Worm (Caenorhabditis elegans): ENCODE results near the gene K04B12.2.
A peak's percentile ranks its signal among the peaks of the same experiment; 100 is the strongest.

Gene K04B12.2

ce11 chrII:14404266-14404665, 33.5 kb downstream of the K04B12.2 start (continued):
- TF ChIP-seq Y105C5A.15 (GFP tag; IDR thresholded peaks at IDR 0.05) (no peak), snpc-1.2 (GFP tag; IDR thresholded peaks at IDR 0.05) (no peak), D1046.2 (GFP tag; IDR thresholded peaks at IDR 0.05) (no peak), hlh-30 (tag; optimal IDR thresholded peaks at IDR 0.05; ENCODE audit: insufficient read depth) (peak; percentile 79), fkh-10 (GFP tag; optimal IDR thresholded peaks at IDR 0.05) (no peak), duxl-1 (tag; optimal IDR thresholded peaks at IDR 0.05; ENCODE audit: poor library complexity) (no peak), daf-16 (GFP tag; optimal IDR thresholded peaks at IDR 0.05) (no peak), daf-16 (tag; optimal IDR thresholded peaks at IDR 0.05) (peak; percentile 92), Y5F2A.4 (GFP tag; optimal IDR thresholded peaks at IDR 0.05) (no peak), lim-7 (GFP tag; IDR thresholded peaks at IDR 0.05) (no peak), snpc-4 (tag; optimal IDR thresholded peaks at IDR 0.05) (no peak), unc-130 (GFP tag; optimal IDR thresholded peaks at IDR 0.05) (no peak), lin-29 (GFP tag; IDR thresholded peaks at IDR 0.05) (no peak), daf-8 (GFP tag; IDR thresholded peaks at IDR 0.05) (no peak), arid-1 (GFP tag; conservative IDR thresholded peaks at IDR 0.05) (no peak), zfp-2 (tag; optimal IDR thresholded peaks at IDR 0.05) (no peak)

DNA sequence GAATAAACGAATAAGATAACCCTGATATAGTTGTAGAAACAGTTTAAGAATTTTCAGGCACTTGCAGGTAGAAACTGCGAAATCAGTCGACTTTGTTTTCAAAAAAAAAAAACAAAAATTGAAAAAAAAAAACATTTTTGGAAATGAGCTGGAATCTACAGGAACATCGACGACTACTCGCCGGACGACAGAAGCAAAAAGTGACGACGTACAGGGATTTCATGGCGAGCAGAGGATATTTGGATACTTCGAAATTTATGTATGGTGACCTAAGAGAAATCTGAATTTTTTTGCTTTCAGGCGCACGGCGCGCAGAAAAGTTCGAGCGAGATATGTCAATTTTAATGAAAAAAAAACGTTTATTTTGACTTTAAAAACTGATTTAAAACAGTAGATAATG, 36.7 kb downstream of the K04B12.2 start:
- TF ChIP-seq ama-1 (optimal IDR thresholded peaks at IDR 0.05) (peak; percentile 36), zip-2 (tag; optimal IDR thresholded peaks at IDR 0.05) (no peak), mes-2 (tag; optimal IDR thresholded peaks at IDR 0.05; ENCODE audit: poor library complexity, severe bottlenecking) (peak; percentile 69)

DNA sequence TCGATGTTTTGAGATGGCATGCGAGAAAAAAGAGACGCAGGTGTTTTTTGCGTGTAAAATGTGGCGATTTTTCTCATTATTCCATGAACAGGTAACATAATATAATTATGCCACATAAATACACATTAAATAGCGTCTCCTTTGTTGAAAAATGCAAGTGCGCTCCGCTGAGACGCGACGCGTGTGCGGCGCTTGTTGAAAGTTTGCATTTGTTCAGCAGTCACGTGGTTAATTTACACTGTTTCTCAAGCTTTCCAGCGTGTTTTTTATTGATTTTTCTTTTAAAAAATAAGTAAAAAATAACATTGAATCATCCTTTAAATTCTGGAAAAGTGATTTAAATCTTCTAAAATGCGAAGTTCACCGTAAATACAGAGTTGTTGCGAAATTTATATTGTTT, 38.2 kb downstream of the K04B12.2 start:
- TF ChIP-seq nhr-77 (tag; optimal IDR thresholded peaks at IDR 0.05) (peak; percentile 99), lin-1 (GFP tag; IDR thresholded peaks at IDR 0.05) (no peak), dve-1 (tag; optimal IDR thresholded peaks at IDR 0.05; ENCODE audit: insufficient read depth) (peak; percentile 93), egl-43 (GFP tag; IDR thresholded peaks at IDR 0.05) (no peak), ceh-62 (tag; optimal IDR thresholded peaks at IDR 0.05) (no peak), mdl-1 (tag; optimal IDR thresholded peaks at IDR 0.05) (peak; percentile 79 to 96), ZK546.5 (tag; optimal IDR thresholded peaks at IDR 0.05) (no peak), snpc-1.2 (GFP tag; IDR thresholded peaks at IDR 0.05) (no peak), ceh-28 (tag; optimal IDR thresholded peaks at IDR 0.05) (peak; percentile 19), ceh-20 (GFP tag; IDR thresholded peaks at IDR 0.05) (no peak), fos-1 (tag; optimal IDR thresholded peaks at IDR 0.05) (no peak), arid-1 (GFP tag; conservative IDR thresholded peaks at IDR 0.05) (0 out of 2 replicates have a peak, but pooled peaks have one; percentile 6), pha-4 (GFP tag; IDR thresholded peaks at IDR 0.05) (peak; percentile 47; the same call in 1 of the 2 replicates), pha-4 (tag; optimal IDR thresholded peaks at IDR 0.05) (no peak), set-16 (GFP tag; IDR thresholded peaks at IDR 0.05) (no peak), mdt-29 (GFP tag; IDR thresholded peaks at IDR 0.05) (no peak), nhr-48 (tag; optimal IDR thresholded peaks at IDR 0.05) (peak; percentile 30), zfp-3 (GFP tag; conservative IDR thresholded peaks at IDR 0.05) (no peak), lir-3 (tag; optimal IDR thresholded peaks at IDR 0.05) (no peak), nhr-11 (tag; optimal IDR thresholded peaks at IDR 0.05) (peak; percentile 76), zip-11 (GFP tag; IDR thresholded peaks at IDR 0.05) (no peak), lin-38 (GFP tag; IDR thresholded peaks at IDR 0.05) (peak; percentile 96), ztf-7 (tag; optimal IDR thresholded peaks at IDR 0.05) (no peak), ZK337.2 (GFP tag; IDR thresholded peaks at IDR 0.05) (no peak), madf-9 (GFP tag; conservative IDR thresholded peaks at IDR 0.05) (0 out of 2 replicates have a peak, but pooled peaks have one; percentile 40), spr-3 (GFP tag; optimal IDR thresholded peaks at IDR 0.05) (no peak), nhr-41 (GFP tag; IDR thresholded peaks at IDR 0.05) (no peak), unc-62 (GFP tag; optimal IDR thresholded peaks at IDR 0.05 in 1 of 2) (no peak), unc-62 (tag; optimal IDR thresholded peaks at IDR 0.05) (no peak), nhr-25 (tag; optimal IDR thresholded peaks at IDR 0.05; ENCODE audit: borderline replicate concordance, insufficient read depth) (peak; percentile 3), F37D6.2 (tag; optimal IDR thresholded peaks at IDR 0.05) (peak; percentile 61), Y5F2A.4 (GFP tag; optimal IDR thresholded peaks at IDR 0.05) (no peak), php-3 (GFP tag; IDR thresholded peaks at IDR 0.05) (no peak), daf-16 (GFP tag; optimal IDR thresholded peaks at IDR 0.05) (peak in 1 of 2 experiments; percentile 38), daf-16 (tag; optimal IDR thresholded peaks at IDR 0.05) (peak; percentile 79)
